Fruit fly (Drosophila melanogaster): ENCODE measurements around the gene Odj.
A peak's percentile ranks its signal among the peaks of the same experiment; 100 is the strongest.

The Odj gene

dm6 chr3R:17805092-17805491 is 3.9 kb downstream of the Odj start, which contains the start of gene Nnk (continued):
- TF ChIP-seq kay (GFP tag; optimal IDR thresholded peaks at IDR 0.05), result no peak
- no peak for TF ChIP-seq Max (GFP tag; optimal IDR thresholded peaks at IDR 0.05)
- TF ChIP-seq CG2875 (GFP tag; optimal IDR thresholded peaks at IDR 0.05), result no peak
- TF ChIP-seq esg (GFP tag; conservative IDR thresholded peaks at IDR 0.05), result no peak
- TF ChIP-seq stwl (tag; optimal IDR thresholded peaks at IDR 0.05), result peak; percentile 45
- no peak for TF ChIP-seq trh (GFP tag; optimal IDR thresholded peaks at IDR 0.05)
- no peak for TF ChIP-seq Kr (GFP tag; optimal IDR thresholded peaks at IDR 0.05)
- TF ChIP-seq sc (optimal IDR thresholded peaks at IDR 0.05), result no peak
- no peak for TF ChIP-seq sc (GFP tag; optimal IDR thresholded peaks at IDR 0.05)
- no peak for TF ChIP-seq CG8089 (GFP tag; optimal IDR thresholded peaks at IDR 0.05)
- peak; percentile 64 for TF ChIP-seq yki (optimal IDR thresholded peaks at IDR 0.05)
- peak; percentile 12 for TF ChIP-seq Lhr (GFP tag; optimal IDR thresholded peaks at IDR 0.05)
- TF ChIP-seq exex (tag; optimal IDR thresholded peaks at IDR 0.05), result no peak
- TF ChIP-seq B-H1 (GFP tag; IDR thresholded peaks at IDR 0.05), result no peak
- peak; percentile 7 for TF ChIP-seq CG17829 (tag; optimal IDR thresholded peaks at IDR 0.05)
- no peak for TF ChIP-seq Xbp1 (GFP tag; optimal IDR thresholded peaks at IDR 0.05)
- TF ChIP-seq CG33213 (GFP tag; optimal IDR thresholded peaks at IDR 0.05), result no peak
- no peak for TF ChIP-seq CG12659 (GFP tag; optimal IDR thresholded peaks at IDR 0.05)
- TF ChIP-seq Side (GFP tag; optimal IDR thresholded peaks at IDR 0.05), result no peak
- TF ChIP-seq CG12299 (tag; optimal IDR thresholded peaks at IDR 0.05), result no peak
- no peak for TF ChIP-seq grau (tag; optimal IDR thresholded peaks at IDR 0.05)
- TF ChIP-seq CG15073 (GFP tag; optimal IDR thresholded peaks at IDR 0.05), result no peak
- no peak for TF ChIP-seq CG18476 (GFP tag; optimal IDR thresholded peaks at IDR 0.05)
- TF ChIP-seq CG14965 (GFP tag; optimal IDR thresholded peaks at IDR 0.05; ENCODE audit: borderline replicate concordance), result no peak
- TF ChIP-seq ken (GFP tag; IDR thresholded peaks at IDR 0.05), result no peak
- TF ChIP-seq da (GFP tag; optimal IDR thresholded peaks at IDR 0.05), result no peak
- no peak for TF ChIP-seq Rx (GFP tag; IDR thresholded peaks at IDR 0.05)
- no peak for TF ChIP-seq CG3995 (GFP tag; optimal IDR thresholded peaks at IDR 0.05)
- no peak for TF ChIP-seq ash1 (GFP tag; optimal IDR thresholded peaks at IDR 0.05)
- TF ChIP-seq chm (GFP tag; IDR thresholded peaks at IDR 0.05), result no peak
- no peak for TF ChIP-seq ERR (GFP tag; optimal IDR thresholded peaks at IDR 0.05)
- no peak for TF ChIP-seq Six4 (GFP tag; optimal IDR thresholded peaks at IDR 0.05)
- TF ChIP-seq CG2120 (GFP tag; optimal IDR thresholded peaks at IDR 0.05), result no peak
- no peak for TF ChIP-seq CG2202 (tag; optimal IDR thresholded peaks at IDR 0.05)
- TF ChIP-seq dati (GFP tag; IDR thresholded peaks at IDR 0.05), result no peak
- no peak for TF ChIP-seq CG16863 (GFP tag; optimal IDR thresholded peaks at IDR 0.05)
- TF ChIP-seq MTF-1 (GFP tag; optimal IDR thresholded peaks at IDR 0.05; ENCODE audit: borderline replicate concordance), result no peak
- TF ChIP-seq Hr39 (optimal IDR thresholded peaks at IDR 0.05), result no peak
- TF ChIP-seq Myb (GFP tag; optimal IDR thresholded peaks at IDR 0.05), result peak; percentile 48
- no peak for TF ChIP-seq CG1647 (GFP tag; optimal IDR thresholded peaks at IDR 0.05)
- no peak for TF ChIP-seq kah (GFP tag; optimal IDR thresholded peaks at IDR 0.05)
- no peak for TF ChIP-seq CG18599 (GFP tag; optimal IDR thresholded peaks at IDR 0.05)
- no peak for TF ChIP-seq pita (GFP tag; optimal IDR thresholded peaks at IDR 0.05)
- TF ChIP-seq Hsf (GFP tag; optimal IDR thresholded peaks at IDR 0.05), result no peak
- no peak for TF ChIP-seq org-1 (GFP tag; optimal IDR thresholded peaks at IDR 0.05)
- TF ChIP-seq CG6272 (GFP tag; IDR thresholded peaks at IDR 0.05), result no peak
- TF ChIP-seq row (GFP tag; IDR thresholded peaks at IDR 0.05), result peak; percentile 24; the same call in 1 of the 3 replicates
- TF ChIP-seq CG13775 (GFP tag; optimal IDR thresholded peaks at IDR 0.05), result no peak
- no peak for TF ChIP-seq PHDP (tag; optimal IDR thresholded peaks at IDR 0.05)
- TF ChIP-seq twi (tag; optimal IDR thresholded peaks at IDR 0.05), result no peak
- TF ChIP-seq CG12219 (GFP tag; optimal IDR thresholded peaks at IDR 0.05), result no peak
- no peak for TF ChIP-seq rib (GFP tag; IDR thresholded peaks at IDR 0.05)
- no peak for TF ChIP-seq disco-r (GFP tag; optimal IDR thresholded peaks at IDR 0.05)
- no peak for TF ChIP-seq sens (GFP tag)
